Worm (Caenorhabditis elegans) whole organism, L1 larva: ENCODE measurements around the gene K08H2.2.

Source experiments
- F16B12.6 ChIP-seq: fragments of 150-350 bp; optimal IDR thresholded peaks from 2 replicates; lab custom pipeline; 2014; ENCODE audit warnings: missing biosample characterization, missing genetic modification characterization
- blmp-1 ChIP-seq: fragments of 150-350 bp; optimal IDR thresholded peaks from 2 replicates; lab custom pipeline; 2014; ENCODE audit warnings: missing biosample characterization, missing genetic modification characterization
- ceh-8 ChIP-seq: fragments of 200-800 bp; sonication (Bioruptor generic); optimal IDR thresholded peaks from 2 replicates; lab custom pipeline; 2018; ENCODE audit warnings: mild to moderate bottlenecking, missing genetic modification characterization, moderate library complexity, missing compliant biosample characterization
- ceh-90 ChIP-seq: sonication (generic microtip); optimal IDR thresholded peaks from 2 replicates; lab custom pipeline; 2016; ENCODE audit warnings: missing genetic modification characterization, missing compliant biosample characterization
- ces-1 ChIP-seq: fragments of 150-350 bp; optimal IDR thresholded peaks from 2 replicates; lab custom pipeline; 2014; ENCODE audit warnings: missing biosample characterization, missing genetic modification reagents, missing genetic modification characterization
- dpl-1 ChIP-seq, 3 experiments: fragments of 150-350 bp in 2 of 3; sonication (generic microtip) in 1 of 3; optimal IDR thresholded peaks; 2 replicates each; lab custom pipeline; 2014 to 2017; ENCODE audit warnings: missing biosample characterization in 3 of 3, missing genetic modification characterization in 3 of 3, missing genetic modification reagents in 3 of 3
- efl-1 ChIP-seq, 4 experiments: fragments of 150-350 bp; optimal IDR thresholded peaks in 3 of 4; peaks in 1 of 4; 1 replicate in 1 of 4; 2 replicates in 3 of 4; lab custom pipeline; 2014; ENCODE audit warnings: missing biosample characterization in 2 of 4, missing genetic modification characterization in 2 of 4, missing genetic modification reagents in 2 of 4
- egl-27 ChIP-seq, 2 experiments: fragments of 150-350 bp in 1 of 2; sonication (generic microtip); optimal IDR thresholded peaks; 3 replicates each; lab custom pipeline; 2017 to 2018; ENCODE audit warnings: missing biosample characterization in 2 of 2, missing genetic modification characterization in 2 of 2, missing genetic modification reagents in 2 of 2
- elt-2 ChIP-seq: sonication (generic microtip); optimal IDR thresholded peaks from 2 replicates; lab custom pipeline; 2016; ENCODE audit warnings: missing genetic modification characterization, mild to moderate bottlenecking, inconsistent platforms, missing compliant biosample characterization, missing genetic modification reagents
- elt-3 ChIP-seq, 6 experiments: fragments of 150-350 bp in 1 of 6; sonication (generic microtip); optimal IDR thresholded peaks; 2 replicates each; lab custom pipeline; 2017 to 2018; ENCODE audit warnings: missing biosample characterization in 6 of 6, missing genetic modification characterization in 6 of 6, inconsistent platforms in 1 of 6
- fkh-10 ChIP-seq: sonication (generic microtip); optimal IDR thresholded peaks from 2 replicates; lab custom pipeline; 2017; ENCODE audit warnings: missing biosample characterization, missing genetic modification reagents, missing genetic modification characterization
- fkh-8 ChIP-seq: sonication (generic microtip); optimal IDR thresholded peaks from 2 replicates; lab custom pipeline; 2016; ENCODE audit warnings: mild to moderate bottlenecking, missing genetic modification characterization, missing compliant biosample characterization
- fos-1 ChIP-seq: fragments of 150-350 bp; optimal IDR thresholded peaks from 2 replicates; lab custom pipeline; 2014; ENCODE audit warnings: missing biosample characterization, missing genetic modification characterization
- irx-1 ChIP-seq: sonication (generic microtip); optimal IDR thresholded peaks from 2 replicates; lab custom pipeline; 2016; ENCODE audit warnings: missing genetic modification characterization, missing compliant biosample characterization
- lin-14 ChIP-seq: fragments of 200-800 bp; sonication (Bioruptor generic); optimal IDR thresholded peaks from 2 replicates; lab custom pipeline; 2018; ENCODE audit warnings: mild to moderate bottlenecking, missing genetic modification characterization, moderate library complexity, missing compliant biosample characterization
- lin-35 ChIP-seq, 2 experiments: fragments of 150-350 bp; optimal IDR thresholded peaks; 2 replicates each; lab custom pipeline; 2014; ENCODE audit warnings: missing biosample characterization in 2 of 2, missing genetic modification characterization in 2 of 2, missing genetic modification reagents in 2 of 2
- lsy-2 ChIP-seq, 2 experiments: fragments of 150-350 bp; optimal IDR thresholded peaks; 2 replicates each; lab custom pipeline; 2014; ENCODE audit warnings: missing biosample characterization in 2 of 2, missing genetic modification characterization in 2 of 2
- mdl-1 ChIP-seq, 2 experiments: fragments of 150-350 bp; optimal IDR thresholded peaks; 2 replicates each; lab custom pipeline; 2014 to 2017; ENCODE audit warnings: missing biosample characterization in 2 of 2, missing genetic modification characterization in 2 of 2, inconsistent platforms in 1 of 2
- nhr-19 ChIP-seq: fragments of 200-800 bp; sonication (Bioruptor generic); conservative IDR thresholded peaks from 2 replicates; pipeline ENCODE4 v1.3.6; 2022; ENCODE audit warnings: missing genetic modification characterization, missing compliant biosample characterization
- nhr-20 ChIP-seq: sonication (generic microtip); optimal IDR thresholded peaks from 2 replicates; lab custom pipeline; 2016; ENCODE audit warnings: mild to moderate bottlenecking, missing genetic modification characterization, missing compliant biosample characterization
- nhr-237 ChIP-seq: fragments of 150-350 bp; optimal IDR thresholded peaks from 2 replicates; lab custom pipeline; 2014; ENCODE audit warnings: missing biosample characterization, missing genetic modification characterization
- nhr-71 ChIP-seq: sonication (generic microtip); optimal IDR thresholded peaks from 2 replicates; lab custom pipeline; 2016; ENCODE audit warnings: mild to moderate bottlenecking, missing genetic modification characterization, moderate library complexity, missing compliant biosample characterization
- nhr-77 ChIP-seq: fragments of 150-350 bp; optimal IDR thresholded peaks from 2 replicates; lab custom pipeline; 2014; ENCODE audit warnings: missing biosample characterization, missing genetic modification characterization
- nhr-84 ChIP-seq: sonication (generic microtip); optimal IDR thresholded peaks from 2 replicates; lab custom pipeline; 2017; ENCODE audit warnings: missing biosample characterization, missing genetic modification characterization
- nhr-85 ChIP-seq: sonication (generic microtip); peaks from one replicate; lab custom pipeline; 2016; ENCODE audit warnings: missing genetic modification characterization, inconsistent platforms, missing compliant biosample characterization
- nhr-90 ChIP-seq: sonication (generic microtip); optimal IDR thresholded peaks from 2 replicates; lab custom pipeline; 2016; ENCODE audit warnings: mild to moderate bottlenecking, missing genetic modification characterization, missing compliant biosample characterization; ENCODE audit not compliant: poor library complexity
- snpc-4 ChIP-seq: fragments of 150-350 bp; optimal IDR thresholded peaks from 2 replicates; lab custom pipeline; 2014; ENCODE audit warnings: missing biosample characterization, missing genetic modification characterization
- snu-23 ChIP-seq: sonication (generic microtip); optimal IDR thresholded peaks from 2 replicates; lab custom pipeline; 2016; ENCODE audit warnings: missing genetic modification characterization, missing compliant biosample characterization
- sox-4 ChIP-seq: sonication (generic microtip); optimal IDR thresholded peaks from 2 replicates; lab custom pipeline; 2016; ENCODE audit warnings: missing genetic modification characterization, missing compliant biosample characterization
- sptf-1 ChIP-seq: fragments of 150-350 bp; optimal IDR thresholded peaks from 2 replicates; lab custom pipeline; 2014; ENCODE audit warnings: missing biosample characterization, missing genetic modification characterization
- sup-37 ChIP-seq: fragments of 200-800 bp; sonication (Bioruptor generic); optimal IDR thresholded peaks from 2 replicates; lab custom pipeline; 2018; ENCODE audit warnings: mild to moderate bottlenecking, missing genetic modification characterization, missing compliant biosample characterization
- unc-130 ChIP-seq: fragments of 150-350 bp; optimal IDR thresholded peaks from 2 replicates; lab custom pipeline; 2017; ENCODE audit warnings: missing biosample characterization, missing genetic modification characterization, inconsistent platforms
- vab-15 ChIP-seq: sonication (generic microtip); optimal IDR thresholded peaks from 2 replicates; lab custom pipeline; 2017; ENCODE audit warnings: missing genotype, mild to moderate bottlenecking, missing genetic modification characterization, missing compliant biosample characterization

The K08H2.2 gene

DNA sequence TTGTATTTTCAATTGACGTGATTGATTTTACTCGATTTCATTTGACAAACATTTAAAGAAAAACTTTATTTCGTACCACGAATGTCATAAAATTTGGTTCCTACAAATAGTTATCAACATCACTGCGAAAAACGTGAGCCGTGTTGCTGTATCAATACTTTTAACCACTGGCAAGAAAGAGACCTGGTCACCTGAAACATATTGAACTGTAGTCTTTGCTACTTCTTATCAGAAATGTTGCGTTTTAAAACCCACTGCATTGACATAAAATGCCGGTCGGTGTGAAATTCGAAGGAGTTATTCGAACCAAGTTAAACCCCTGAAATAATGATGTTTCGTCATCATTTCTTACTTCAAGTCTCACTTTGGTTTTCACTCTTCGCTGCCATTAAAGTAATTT, 12.8 kb upstream of the K08H2.2 start:
- TF ChIP-seq lin-35 (GFP tag; optimal IDR thresholded peaks at IDR 0.05; lab: Kevin White, UChicago) (peak in 1 of 2 experiments; percentile 29), mdl-1 (tag; optimal IDR thresholded peaks at IDR 0.05; lab: Kevin White, UChicago) (peak in 1 of 2 experiments; percentile 6), ces-1 (no peak), elt-2 (tag; lab: Kevin White, UChicago) (peak; percentile 58), efl-1 (optimal IDR thresholded peaks at IDR 0.05; lab: Kevin White, UChicago) (no peak), efl-1 (GFP tag; optimal IDR thresholded peaks at IDR 0.05 in 1 of 2; lab: Kevin White, UChicago) (peak in 1 of 2 experiments; percentile 78)

DNA sequence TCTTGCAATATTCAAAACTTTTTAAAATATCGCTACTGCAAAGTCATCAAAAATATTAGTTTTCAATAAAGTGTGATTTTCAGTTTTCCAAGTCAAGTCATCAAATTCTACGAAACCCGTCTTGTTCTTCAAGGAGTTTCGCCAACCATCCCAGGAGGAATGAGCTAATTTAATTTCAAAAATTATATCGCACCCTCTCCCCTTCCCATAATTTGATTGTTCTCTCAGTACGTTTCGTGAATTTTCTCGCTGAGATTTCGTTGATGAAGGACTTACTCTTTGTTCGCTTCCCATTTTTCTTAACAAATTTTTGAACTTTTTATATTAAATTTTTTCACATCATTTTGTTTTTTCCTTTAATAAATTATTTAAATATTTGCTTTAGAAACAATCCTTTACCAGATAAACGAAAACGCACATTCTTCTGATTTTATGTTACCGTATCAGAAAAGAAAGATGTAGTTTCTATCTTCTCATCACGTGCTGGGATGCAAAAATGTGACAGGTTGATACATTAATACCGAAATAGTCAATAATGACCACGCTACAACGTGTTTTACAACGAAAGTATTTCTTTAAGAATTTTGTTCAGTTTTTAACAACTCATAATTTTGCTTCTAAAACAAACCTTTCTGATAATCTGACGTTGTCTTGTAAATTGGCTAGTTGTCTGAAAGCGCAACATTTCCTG, 12.0 kb upstream of the K08H2.2 start:
- TF ChIP-seq blmp-1 (tag; lab: Kevin White, UChicago) (peak; percentile 64), vab-15 (tag; lab: Kevin White, UChicago) (no peak), nhr-237 (tag; lab: Kevin White, UChicago) (no peak), dpl-1 (GFP tag; optimal IDR thresholded peaks at IDR 0.05; lab: Kevin White, UChicago) (peak in 1 of 3 experiments; percentile 5), fkh-8 (tag; lab: Kevin White, UChicago) (no peak), unc-130 (no peak), sox-4 (tag; lab: Kevin White, UChicago) (no peak), snu-23 (GFP tag; lab: Kevin White, UChicago) (peak; percentile 56), ceh-8 (GFP tag; lab: Kevin White, UChicago) (no peak), nhr-85 (peak; percentile 86), nhr-77 (tag; lab: Kevin White, UChicago) (no peak), nhr-90 (peak; percentile 41), F16B12.6 (tag; lab: Kevin White, UChicago) (no peak), elt-2 (tag; lab: Kevin White, UChicago) (peak; percentile 0), elt-3 (tag; optimal IDR thresholded peaks at IDR 0.05; lab: Kevin White, UChicago) (peak in 2 of 6 experiments; percentile 7 to 24), ceh-90 (no peak), lin-35 (GFP tag; optimal IDR thresholded peaks at IDR 0.05; lab: Kevin White, UChicago) (peak in 1 of 2 experiments; percentile 65), fos-1 (no peak), lin-14 (GFP tag; lab: Kevin White, UChicago) (peak; percentile 46), sptf-1 (no peak), nhr-71 (tag; lab: Kevin White, UChicago) (peak; percentile 49), lsy-2 (tag; optimal IDR thresholded peaks at IDR 0.05; lab: Kevin White, UChicago) (peak in 1 of 2 experiments; percentile 61), sup-37 (no peak), nhr-19 (peak; percentile 32; the same call in 1 of the 2 replicates), mdl-1 (tag; optimal IDR thresholded peaks at IDR 0.05; lab: Kevin White, UChicago) (peak in 1 of 2 experiments; percentile 51), nhr-20 (tag; lab: Kevin White, UChicago) (peak; percentile 82)
- TF ChIP-seq, all 84 proteins: peak for 14

DNA sequence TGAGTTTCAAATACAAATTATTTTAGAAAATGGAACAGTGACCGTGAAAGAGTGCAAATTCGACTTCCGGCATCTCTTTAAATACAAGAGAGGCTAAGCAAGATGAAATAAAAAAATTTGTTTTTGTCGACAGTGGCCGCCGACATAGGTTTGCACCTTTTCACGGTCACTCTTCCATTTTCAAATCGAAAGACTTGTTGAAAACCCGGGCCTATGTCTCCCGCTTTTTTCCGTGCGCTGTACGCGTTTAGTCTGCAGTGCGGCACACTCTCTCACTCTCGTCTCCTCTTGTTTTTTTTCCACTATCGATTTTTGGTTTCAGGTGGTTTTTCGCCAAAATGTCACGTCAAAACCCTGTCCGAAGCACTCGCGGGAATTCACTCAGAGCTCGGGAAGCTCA, 10.3 kb upstream of the K08H2.2 start, which contains the start of gene hpl-1:
Gene hpl-1, plus strand, starts transcription at position 301 of the 400 bp plus-strand sequence.
- no peak for TF ChIP-seq irx-1 (tag; lab: Kevin White, UChicago)
- no peak for TF ChIP-seq egl-27 (tag; optimal IDR thresholded peaks at IDR 0.05; lab: Kevin White, UChicago)

DNA sequence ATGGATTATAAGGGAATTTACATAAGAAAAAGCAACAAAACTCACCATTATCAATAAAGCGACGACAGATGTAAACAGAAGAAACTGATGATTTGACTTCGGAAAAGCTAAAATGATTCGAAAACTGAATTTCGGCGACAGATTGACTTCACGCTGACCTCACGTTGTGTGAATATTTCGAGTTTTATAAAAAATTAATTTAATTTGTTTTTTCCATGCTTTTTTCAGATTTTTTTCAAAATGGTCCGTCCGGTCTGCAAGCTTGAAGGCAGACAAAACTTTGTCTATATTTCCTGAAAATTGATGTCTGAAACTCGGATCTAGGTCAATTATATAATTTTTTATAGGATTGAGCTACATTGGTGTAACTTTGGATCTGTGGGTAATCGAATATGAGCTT, 7.5 kb upstream of the K08H2.2 start, which contains the start of gene K08H2.5:
Gene K08H2.5, minus strand, starts transcription at position 101 of the 400 bp plus-strand sequence.
- TF ChIP-seq egl-27 (tag; optimal IDR thresholded peaks at IDR 0.05; lab: Kevin White, UChicago) (no peak), nhr-84 (tag; lab: Kevin White, UChicago) (no peak), nhr-237 (tag; lab: Kevin White, UChicago) (no peak), snpc-4 (tag; lab: Kevin White, UChicago) (no peak), fkh-10 (GFP tag; lab: Kevin White, UChicago) (no peak)
